Worm (Caenorhabditis elegans) whole organism, late embryonic: Measurements from ENCODE around the gene F14D7.1.

Source experiments
- K09A11.1 ChIP-seq: sonication (generic microtip); optimal IDR thresholded peaks from 2 replicates; lab custom pipeline; 2017; ENCODE audit warnings: antibody characterized with exemption, mild to moderate bottlenecking, missing genetic modification characterization, missing compliant biosample characterization; ENCODE audit not compliant: insufficient read depth
- ama-1 ChIP-seq: fragments of 150-350 bp; optimal IDR thresholded peaks from 2 replicates; lab custom pipeline; 2014
- ceh-18 ChIP-seq: sonication (generic microtip); optimal IDR thresholded peaks from 2 replicates; lab custom pipeline; 2016; ENCODE audit warnings: missing genetic modification characterization, missing compliant biosample characterization
- ceh-19 ChIP-seq: fragments of 200-800 bp; sonication (Bioruptor generic); optimal IDR thresholded peaks from 2 replicates; lab custom pipeline; 2018; ENCODE audit warnings: mild to moderate bottlenecking, missing genetic modification characterization, missing compliant biosample characterization
- ceh-2 ChIP-seq: sonication (generic microtip); optimal IDR thresholded peaks from 2 replicates; lab custom pipeline; 2016; ENCODE audit warnings: missing genotype, missing genetic modification characterization, missing compliant biosample characterization
- ceh-22 ChIP-seq: sonication (generic microtip); optimal IDR thresholded peaks from 2 replicates; lab custom pipeline; 2017; ENCODE audit warnings: missing biosample characterization, missing genetic modification characterization
- ceh-24 ChIP-seq: sonication (generic microtip); optimal IDR thresholded peaks from 2 replicates; lab custom pipeline; 2016; ENCODE audit warnings: mild to moderate bottlenecking, missing genetic modification characterization, missing compliant biosample characterization
- ceh-31 ChIP-seq: sonication (generic microtip); optimal IDR thresholded peaks from 2 replicates; lab custom pipeline; 2016; ENCODE audit warnings: missing genetic modification characterization, missing compliant biosample characterization
- ceh-34 ChIP-seq: sonication (generic microtip); optimal IDR thresholded peaks from 2 replicates; lab custom pipeline; 2016; ENCODE audit warnings: mild to moderate bottlenecking, missing genetic modification characterization, missing compliant biosample characterization
- ceh-48 ChIP-seq: sonication (generic microtip); optimal IDR thresholded peaks from 2 replicates; lab custom pipeline; 2016; ENCODE audit warnings: missing genetic modification characterization, inconsistent platforms, missing compliant biosample characterization
- ceh-6 ChIP-seq: fragments of 200-800 bp; sonication (Bioruptor generic); optimal IDR thresholded peaks from 2 replicates; lab custom pipeline; 2018; ENCODE audit warnings: mild to moderate bottlenecking, missing genetic modification characterization, missing compliant biosample characterization
- ceh-9 ChIP-seq: sonication (generic microtip); optimal IDR thresholded peaks from 2 replicates; lab custom pipeline; 2016; ENCODE audit warnings: mild to moderate bottlenecking, missing genetic modification characterization, inconsistent platforms, missing compliant biosample characterization
- che-1 ChIP-seq: sonication (generic microtip); optimal IDR thresholded peaks from 2 replicates; lab custom pipeline; 2016; ENCODE audit warnings: mild to moderate bottlenecking, missing genetic modification characterization, missing compliant biosample characterization
- dmd-4 ChIP-seq: sonication (generic microtip); optimal IDR thresholded peaks from 2 replicates; lab custom pipeline; 2016; ENCODE audit warnings: borderline replicate concordance, missing genetic modification characterization, missing compliant biosample characterization
- elt-2 ChIP-seq: sonication (generic microtip); optimal IDR thresholded peaks from 2 replicates; lab custom pipeline; 2016; ENCODE audit warnings: missing genetic modification reagents, missing genetic modification characterization, missing compliant biosample characterization
- ets-4 ChIP-seq: sonication (generic microtip); optimal IDR thresholded peaks from 2 replicates; lab custom pipeline; 2016; ENCODE audit warnings: missing genetic modification characterization, missing compliant biosample characterization
- hlh-13 ChIP-seq: fragments of 200-800 bp; sonication (Bioruptor generic); optimal IDR thresholded peaks from 2 replicates; lab custom pipeline; 2018; ENCODE audit warnings: mild to moderate bottlenecking, missing genetic modification characterization, missing compliant biosample characterization
- hlh-15 ChIP-seq: sonication (generic microtip); optimal IDR thresholded peaks from 2 replicates; lab custom pipeline; 2016; ENCODE audit warnings: missing genetic modification characterization, missing compliant biosample characterization
- lim-6 ChIP-seq: sonication (generic microtip); optimal IDR thresholded peaks from 2 replicates; lab custom pipeline; 2016; ENCODE audit warnings: missing genetic modification characterization, missing compliant biosample characterization
- madf-2 ChIP-seq: sonication (generic microtip); optimal IDR thresholded peaks from 2 replicates; lab custom pipeline; 2017; ENCODE audit warnings: missing genetic modification characterization, missing compliant biosample characterization
- mec-3 ChIP-seq: sonication (generic microtip); optimal IDR thresholded peaks from 2 replicates; lab custom pipeline; 2016; ENCODE audit warnings: borderline replicate concordance, missing genetic modification characterization, missing compliant biosample characterization
- nfya-1 ChIP-seq: sonication (generic microtip); optimal IDR thresholded peaks from 2 replicates; lab custom pipeline; 2017; ENCODE audit warnings: missing genetic modification characterization, mild to moderate bottlenecking, missing compliant biosample characterization, antibody characterized with exemption, moderate library complexity
- nhr-11 ChIP-seq: fragments of 150-350 bp; optimal IDR thresholded peaks from 2 replicates; lab custom pipeline; 2014; ENCODE audit warnings: missing biosample characterization, missing genetic modification characterization
- odd-2 ChIP-seq: sonication (generic microtip); optimal IDR thresholded peaks from 2 replicates; lab custom pipeline; 2017; ENCODE audit warnings: antibody characterized with exemption, mild to moderate bottlenecking, missing genetic modification characterization, missing compliant biosample characterization
- pag-3 ChIP-seq: sonication (generic microtip); optimal IDR thresholded peaks from 2 replicates; lab custom pipeline; 2016; ENCODE audit warnings: missing compliant biosample characterization, missing genetic modification characterization, borderline replicate concordance
- ref-2 ChIP-seq: sonication (generic microtip); optimal IDR thresholded peaks from 2 replicates; lab custom pipeline; 2016; ENCODE audit warnings: missing genetic modification characterization, missing compliant biosample characterization
- rnt-1 ChIP-seq: sonication (generic microtip); optimal IDR thresholded peaks from 2 replicates; lab custom pipeline; 2016; ENCODE audit warnings: missing genetic modification characterization, missing compliant biosample characterization
- sdc-2 ChIP-seq: sonication (generic microtip); optimal IDR thresholded peaks from 2 replicates; lab custom pipeline; 2016; ENCODE audit warnings: missing genotype, missing genetic modification characterization, missing compliant biosample characterization
- sox-2 ChIP-seq: fragments of 200-800 bp; sonication (Bioruptor generic); IDR thresholded peaks from 2 replicates; pipeline ENCODE4 v1.3.6; 2022; ENCODE audit warnings: missing genetic modification reagents, missing genetic modification characterization, missing compliant biosample characterization
- sox-4 ChIP-seq: sonication (generic microtip); optimal IDR thresholded peaks from 2 replicates; lab custom pipeline; 2017; ENCODE audit warnings: mild to moderate bottlenecking, missing genetic modification characterization, inconsistent platforms, missing compliant biosample characterization
- syd-9 ChIP-seq: sonication (generic microtip); optimal IDR thresholded peaks from 2 replicates; lab custom pipeline; 2016; ENCODE audit warnings: mild to moderate bottlenecking, missing genetic modification characterization, moderate library complexity, missing compliant biosample characterization
- tbx-2 ChIP-seq: sonication (generic microtip); optimal IDR thresholded peaks from 2 replicates; lab custom pipeline; 2016; ENCODE audit warnings: missing genetic modification characterization, missing compliant biosample characterization
- ttx-3 ChIP-seq: sonication (generic microtip); optimal IDR thresholded peaks from 2 replicates; lab custom pipeline; 2016; ENCODE audit warnings: missing genetic modification reagents, missing genetic modification characterization, missing compliant biosample characterization
- unc-42 ChIP-seq: sonication (generic microtip); optimal IDR thresholded peaks from 2 replicates; lab custom pipeline; 2016; ENCODE audit warnings: missing genotype, missing genetic modification characterization, missing compliant biosample characterization
- zip-5 ChIP-seq: sonication (generic microtip); optimal IDR thresholded peaks from 2 replicates; lab custom pipeline; 2016; ENCODE audit warnings: missing genetic modification characterization, missing compliant biosample characterization
- ztf-16 ChIP-seq: sonication (generic microtip); optimal IDR thresholded peaks from 2 replicates; lab custom pipeline; 2017; ENCODE audit warnings: missing genetic modification characterization, missing compliant biosample characterization

Gene F14D7.1

ce11 chrV:14290636-14291035 is 1.4 kb upstream of the F14D7.1 start, which contains the start of gene F14D7.18:
TSS of gene F14D7.18 (minus strand) at chrV:14290736.
- TF ChIP-seq dmd-4 (tag; lab: Kevin White, UChicago), result no peak
- no peak for TF ChIP-seq ets-4 (tag; lab: Kevin White, UChicago)
- no peak for TF ChIP-seq ceh-31
- TF ChIP-seq madf-2 (tag; lab: Kevin White, UChicago), result no peak
- no peak for TF ChIP-seq ceh-9
- no peak for TF ChIP-seq syd-9 (tag; lab: Kevin White, UChicago)
- TF ChIP-seq pag-3 (tag; lab: Kevin White, UChicago), result no peak
- no peak for TF ChIP-seq nhr-11 (tag; lab: Kevin White, UChicago)
- no peak for TF ChIP-seq ceh-19 (GFP tag; lab: Kevin White, UChicago)
- TF ChIP-seq ttx-3 (tag; lab: Kevin White, UChicago), result no peak
- TF ChIP-seq ama-1, result no peak
- no peak for TF ChIP-seq sox-2 (GFP tag; lab: Robert Waterston, UW)
- TF ChIP-seq hlh-15, result no peak
- TF ChIP-seq unc-42, result no peak
- no peak for TF ChIP-seq ceh-18
- no peak for TF ChIP-seq ceh-6 (GFP tag; lab: Kevin White, UChicago)
- no peak for TF ChIP-seq lim-6 (tag; lab: Kevin White, UChicago)
- TF ChIP-seq K09A11.1 (tag; lab: Kevin White, UChicago), result no peak
- no peak for TF ChIP-seq ceh-48
- TF ChIP-seq, all 69 proteins: peak for 0

DNA sequence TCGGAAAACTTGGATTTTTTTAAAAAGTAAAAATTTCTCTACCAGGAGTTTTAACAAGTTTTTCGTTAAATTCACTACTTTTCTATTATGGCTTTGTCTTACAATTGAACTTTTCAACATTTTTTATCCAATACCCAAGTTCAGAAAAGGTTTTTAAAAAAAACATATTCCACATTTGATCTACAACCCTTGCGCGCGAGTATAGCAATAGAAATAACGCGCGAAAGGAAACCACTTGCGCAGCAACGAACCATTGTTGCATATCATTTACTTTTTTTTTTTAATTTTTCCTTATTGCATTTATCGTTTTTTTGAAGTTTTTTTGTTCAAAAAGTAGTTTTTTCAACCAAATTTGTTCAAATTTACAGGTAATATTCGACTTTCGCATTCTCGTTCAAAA is 3.5 kb downstream of the F14D7.1 start, which contains the start of gene F40G12.11:
Gene F40G12.11 (plus strand): TSS at position 369 of the 400 bp plus-strand sequence.
- TF ChIP-seq che-1 (tag; lab: Kevin White, UChicago) (no peak), ztf-16 (no peak), nfya-1 (tag; lab: Kevin White, UChicago) (no peak)

ce11 chrV:14283241-14283640 is 6.0 kb downstream of the F14D7.1 start, which contains the start of gene F40G12.10:
TSS of gene F40G12.10 (plus strand) at chrV:14283541.
- no peak for TF ChIP-seq sox-4 (tag; lab: Kevin White, UChicago)
- TF ChIP-seq odd-2 (tag; lab: Kevin White, UChicago), result no peak
- no peak for TF ChIP-seq ceh-2 (tag; lab: Kevin White, UChicago)
- TF ChIP-seq ceh-34 (tag; lab: Kevin White, UChicago), result no peak
- no peak for TF ChIP-seq ceh-9
- no peak for TF ChIP-seq tbx-2
- TF ChIP-seq hlh-15, result no peak
- no peak for TF ChIP-seq ama-1
- TF ChIP-seq ttx-3 (tag; lab: Kevin White, UChicago), result no peak
- no peak for TF ChIP-seq pag-3 (tag; lab: Kevin White, UChicago)
- TF ChIP-seq hlh-13 (GFP tag; lab: Kevin White, UChicago), result no peak
- no peak for TF ChIP-seq ceh-24 (tag; lab: Kevin White, UChicago)
- TF ChIP-seq zip-5 (tag; lab: Kevin White, UChicago), result no peak
- no peak for TF ChIP-seq rnt-1 (tag; lab: Kevin White, UChicago)
- TF ChIP-seq sdc-2 (tag; lab: Kevin White, UChicago), result no peak
- no peak for TF ChIP-seq syd-9 (tag; lab: Kevin White, UChicago)
- TF ChIP-seq ztf-16, result no peak
- TF ChIP-seq madf-2 (tag; lab: Kevin White, UChicago), result no peak
- no peak for TF ChIP-seq lim-6 (tag; lab: Kevin White, UChicago)

DNA sequence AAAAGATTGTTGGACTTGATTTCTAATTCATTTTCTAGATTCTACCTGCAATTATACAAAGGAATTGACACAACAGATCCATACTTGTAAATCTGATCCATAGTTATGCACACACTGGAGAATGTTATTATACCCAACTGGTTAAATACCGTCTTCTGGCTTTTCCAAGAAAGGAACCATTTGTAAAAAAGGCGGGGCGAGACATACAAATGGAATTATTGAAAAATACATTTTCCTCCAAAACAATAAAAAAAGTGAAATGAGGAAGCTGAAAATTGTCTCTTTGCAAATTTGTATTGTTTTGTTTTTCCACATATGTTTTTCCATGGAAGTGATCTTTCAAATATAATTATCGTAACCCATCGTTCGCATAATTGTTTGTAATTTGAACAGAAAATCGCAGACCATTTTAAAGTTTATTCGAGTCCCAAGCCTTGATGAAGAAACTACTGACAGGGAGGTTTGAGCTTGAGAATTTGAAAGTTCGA is 7.0 kb downstream of the F14D7.1 start, which contains the start of the genes srt-74 and F40G12.9:
Gene srt-74 (minus strand): TSS at position 101 of the 488 bp plus-strand sequence.
Gene F40G12.9 (plus strand): TSS at position 438 of the 488 bp plus-strand sequence.
- no peak for TF ChIP-seq ceh-6 (GFP tag; lab: Kevin White, UChicago)
- TF ChIP-seq mec-3, result no peak
- no peak for TF ChIP-seq ref-2 (tag; lab: Kevin White, UChicago)
- no peak for TF ChIP-seq ceh-22 (tag; lab: Kevin White, UChicago)
- no peak for TF ChIP-seq ceh-18
- TF ChIP-seq pag-3 (tag; lab: Kevin White, UChicago), result no peak
- TF ChIP-seq elt-2 (tag; lab: Kevin White, UChicago), result no peak
- no peak for TF ChIP-seq unc-42
- TF ChIP-seq, all 69 proteins: peak for 0
